Worm (Caenorhabditis elegans) whole organism, midembryonic: ENCODE results near the gene C05B5.5.

ENCODE experiments used
- T22C8.4 ChIP-seq: fragments of 200-800 bp; sonication (Bioruptor generic); IDR thresholded peaks from 2 replicates; pipeline ENCODE4 v1.3.6; 2022; ENCODE audit warnings: missing genetic modification characterization, missing compliant biosample characterization
- cog-1 ChIP-seq: sonication (generic microtip); optimal IDR thresholded peaks from 2 replicates; lab custom pipeline; 2016; ENCODE audit warnings: missing genetic modification characterization, missing compliant biosample characterization
- flt-1 ChIP-seq: fragments of 200-800 bp; sonication (Bioruptor generic); IDR thresholded peaks from 2 replicates; pipeline ENCODE4 v1.3.6; 2022; ENCODE audit warnings: missing genetic modification characterization, missing compliant biosample characterization
- med-1 ChIP-seq: sonication (generic microtip); optimal IDR thresholded peaks from 2 replicates; lab custom pipeline; 2017; ENCODE audit warnings: missing genetic modification characterization, mild to moderate bottlenecking, missing compliant biosample characterization, antibody characterized with exemption, missing genetic modification reagents; ENCODE audit not compliant: insufficient read depth
- ref-1 ChIP-seq: fragments of 200-800 bp; sonication (Bioruptor generic); conservative IDR thresholded peaks from 2 replicates; pipeline ENCODE4 v1.3.6; 2022; ENCODE audit warnings: missing genetic modification reagents, missing genetic modification characterization, missing compliant biosample characterization
- ztf-23 ChIP-seq: fragments of 200-800 bp; sonication (Bioruptor generic); IDR thresholded peaks from 2 replicates; pipeline ENCODE4 v1.3.6; 2022; ENCODE audit warnings: missing genetic modification reagents, missing genetic modification characterization, missing compliant biosample characterization

DNA sequence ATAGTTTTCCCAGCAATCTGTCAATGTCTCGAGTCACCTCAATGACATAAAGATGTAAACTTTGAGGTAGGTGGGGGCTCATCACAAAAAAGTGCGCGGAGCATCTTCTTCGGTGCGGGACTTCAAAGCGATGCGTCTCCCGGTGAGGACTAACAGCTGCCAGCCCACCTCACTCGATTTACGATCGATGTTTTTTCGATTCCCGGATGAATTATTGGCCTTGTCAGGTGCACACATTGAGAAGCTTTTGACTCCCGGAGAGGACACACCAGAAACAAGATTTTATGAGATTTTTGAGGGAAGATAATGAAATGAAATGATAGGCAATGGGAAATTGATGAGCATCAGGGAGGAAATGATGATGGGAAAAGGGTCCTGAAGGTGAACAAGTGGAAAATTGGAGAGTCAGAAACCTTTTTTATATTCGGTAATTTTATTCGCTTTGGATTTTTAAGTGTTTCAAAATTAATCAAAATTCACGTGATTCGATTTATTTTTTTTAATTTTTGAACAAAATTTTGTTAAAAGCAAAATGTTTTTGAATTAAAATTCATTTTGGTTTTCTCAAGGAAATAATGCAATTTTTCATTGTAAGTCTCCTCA lies 14.2 kb upstream of the C05B5.5 start, which contains the start of gene C05B5.12:
- TF ChIP-seq med-1 (GFP tag; lab: Kevin White, UChicago) (no peak), cog-1 (tag; lab: Kevin White, UChicago) (no peak), ztf-23 (GFP tag; lab: Robert Waterston, UW) (no peak), flt-1 (GFP tag; lab: Robert Waterston, UW) (no peak), ref-1 (GFP tag; lab: Robert Waterston, UW) (no peak), T22C8.4 (GFP tag; lab: Robert Waterston, UW) (no peak)
